Worm (Caenorhabditis elegans): Measurements from ENCODE around the gene Y59H11AM.1.

Gene Y59H11AM.1

DNA sequence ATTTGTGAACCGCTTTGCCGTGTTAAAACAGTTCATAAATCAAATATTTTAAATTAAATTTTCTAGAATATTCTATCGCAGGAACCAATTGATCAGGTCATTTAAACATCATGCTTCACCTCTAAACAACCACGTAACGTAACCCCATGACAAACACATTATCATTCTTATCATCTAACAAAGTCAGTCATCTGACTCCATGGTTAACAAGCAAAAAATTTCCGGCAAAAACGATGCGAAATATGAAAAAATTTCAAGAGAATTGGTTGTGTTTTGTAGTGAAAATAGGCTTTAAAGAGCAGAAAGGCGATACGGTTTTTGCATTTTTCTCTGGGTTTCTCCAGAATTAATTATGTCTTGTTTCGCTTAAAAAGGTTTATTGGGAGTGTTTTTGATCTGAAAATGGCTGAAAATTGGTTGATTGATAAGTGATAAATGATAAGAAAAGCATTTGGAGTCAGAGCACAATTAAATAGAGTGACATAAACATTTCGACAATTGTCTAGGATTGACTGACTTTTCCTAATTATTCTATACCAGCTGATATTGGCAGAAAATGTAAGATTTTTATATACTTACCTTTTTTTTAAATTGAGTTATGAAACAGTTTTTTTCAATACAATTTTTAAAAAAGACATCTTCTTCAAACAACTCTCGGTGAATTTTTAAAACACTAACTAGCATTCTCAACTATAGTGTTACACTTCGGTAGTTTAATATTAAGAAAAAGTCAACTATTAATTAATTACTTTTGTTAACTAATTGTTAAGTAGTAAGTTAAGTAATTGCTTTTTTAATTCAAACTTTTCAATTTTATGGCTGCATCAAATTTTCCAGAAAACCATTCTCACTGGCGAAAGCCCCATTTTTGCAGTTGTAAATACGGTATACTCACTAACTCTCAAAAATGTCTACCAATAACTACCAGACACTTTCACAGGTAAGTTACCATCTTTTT is 14.1 kb downstream of the Y59H11AM.1 start, which contains the start of gene catp-7 (continued):
- no peak for TF ChIP-seq ama-1 (optimal IDR thresholded peaks at IDR 0.05)
- TF ChIP-seq nhr-23 (tag; optimal IDR thresholded peaks at IDR 0.05) = no peak
- TF ChIP-seq C34F6.9 (tag; optimal IDR thresholded peaks at IDR 0.05) = no peak
- TF ChIP-seq peb-1 (tag; optimal IDR thresholded peaks at IDR 0.05) = no peak
- peak; percentile 25 for TF ChIP-seq sma-3 (GFP tag; optimal IDR thresholded peaks at IDR 0.05)
- TF ChIP-seq blmp-1 (tag; optimal IDR thresholded peaks at IDR 0.05; ENCODE audit: insufficient read depth) = no peak
- TF ChIP-seq gmeb-1 (tag; optimal IDR thresholded peaks at IDR 0.05) = peak; percentile 43
- no peak for TF ChIP-seq mab-5 (tag; optimal IDR thresholded peaks at IDR 0.05)
- no peak for TF ChIP-seq nhr-11 (tag; optimal IDR thresholded peaks at IDR 0.05)
- no peak for TF ChIP-seq Y55F3AM.14 (GFP tag; optimal IDR thresholded peaks at IDR 0.05)
- no peak for TF ChIP-seq aly-2 (tag; optimal IDR thresholded peaks at IDR 0.05)
- no peak for TF ChIP-seq lin-11 (tag; optimal IDR thresholded peaks at IDR 0.05)
- no peak for TF ChIP-seq ztf-4 (tag; optimal IDR thresholded peaks at IDR 0.05)
- TF ChIP-seq mbf-1 (tag; optimal IDR thresholded peaks at IDR 0.05) = no peak
- no peak for TF ChIP-seq lin-13 (GFP tag; optimal IDR thresholded peaks at IDR 0.05)

DNA sequence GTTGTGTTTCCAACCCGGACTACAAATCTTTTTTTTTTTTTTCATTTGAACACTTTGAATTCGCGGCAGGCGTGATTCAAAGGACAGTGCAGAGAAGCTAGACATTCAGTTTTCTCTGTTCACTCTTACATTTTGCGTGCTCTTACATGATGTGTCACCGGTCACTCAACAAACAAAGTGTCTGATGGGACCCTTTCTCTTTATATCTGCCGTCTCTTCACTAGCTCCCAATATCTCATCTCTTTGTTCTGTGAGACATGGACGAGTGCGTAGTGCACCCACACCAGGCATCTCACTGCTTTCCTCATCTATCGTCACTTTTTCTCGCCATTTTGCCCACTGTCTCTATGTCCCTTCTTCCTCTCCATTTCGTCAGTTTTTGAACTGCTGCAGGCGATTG is 15.8 kb downstream of the Y59H11AM.1 start:
- TF ChIP-seq lin-13 (GFP tag; optimal IDR thresholded peaks at IDR 0.05) = peak; percentile 22
- TF ChIP-seq nhr-25 (tag; optimal IDR thresholded peaks at IDR 0.05) = no peak
- TF ChIP-seq lin-39 (tag; optimal IDR thresholded peaks at IDR 0.05) = no peak
- TF ChIP-seq fos-1 (tag; optimal IDR thresholded peaks at IDR 0.05) = peak; percentile 55
- no peak for TF ChIP-seq nhr-11 (tag; optimal IDR thresholded peaks at IDR 0.05)
- TF ChIP-seq ama-1 (optimal IDR thresholded peaks at IDR 0.05) = no peak
- TF ChIP-seq aly-2 (tag; optimal IDR thresholded peaks at IDR 0.05) = no peak
- peak; percentile 66 for TF ChIP-seq sem-4 (tag; optimal IDR thresholded peaks at IDR 0.05)
- no peak for TF ChIP-seq ztf-11 (tag; optimal IDR thresholded peaks at IDR 0.05)
- TF ChIP-seq nhr-237 (tag; optimal IDR thresholded peaks at IDR 0.05) = no peak
- TF ChIP-seq egl-27 (tag; optimal IDR thresholded peaks at IDR 0.05) = peak; percentile 58
- peak; percentile 20 to 71 for TF ChIP-seq lsy-2 (tag; optimal IDR thresholded peaks at IDR 0.05)
- TF ChIP-seq gmeb-1 (tag; optimal IDR thresholded peaks at IDR 0.05) = no peak
- TF ChIP-seq ceh-82 (tag; optimal IDR thresholded peaks at IDR 0.05) = peak; percentile 1
- no peak for TF ChIP-seq nhr-10 (tag; optimal IDR thresholded peaks at IDR 0.05)
- TF ChIP-seq zag-1 (tag; optimal IDR thresholded peaks at IDR 0.05) = peak; percentile 70
- peak; percentile 39 for TF ChIP-seq C34F6.9 (tag; optimal IDR thresholded peaks at IDR 0.05)
- TF ChIP-seq nhr-77 (tag; optimal IDR thresholded peaks at IDR 0.05) = no peak
- TF ChIP-seq unc-62 (GFP tag; optimal IDR thresholded peaks at IDR 0.05) = peak; percentile 77
- peak; percentile 43 for TF ChIP-seq nhr-6 (tag; optimal IDR thresholded peaks at IDR 0.05)
- no peak for TF ChIP-seq ztf-1 (GFP tag; conservative IDR thresholded peaks at IDR 0.05)
- no peak for TF ChIP-seq peb-1 (tag; optimal IDR thresholded peaks at IDR 0.05)
- no peak for TF ChIP-seq ZK546.5 (tag; optimal IDR thresholded peaks at IDR 0.05)
- TF ChIP-seq F13H6.1 (tag; optimal IDR thresholded peaks at IDR 0.05) = peak; percentile 95
- no peak for TF ChIP-seq elt-3 (tag; optimal IDR thresholded peaks at IDR 0.05)
- no peak for TF ChIP-seq blmp-1 (tag; optimal IDR thresholded peaks at IDR 0.05; ENCODE audit: insufficient read depth)
- no peak for TF ChIP-seq nhr-23 (tag; optimal IDR thresholded peaks at IDR 0.05)
- no peak for TF ChIP-seq mab-5 (tag; optimal IDR thresholded peaks at IDR 0.05)
- TF ChIP-seq ztf-4 (tag; optimal IDR thresholded peaks at IDR 0.05) = peak; percentile 35
- TF ChIP-seq nhr-12 (tag; optimal IDR thresholded peaks at IDR 0.05) = no peak
- TF ChIP-seq unc-55 (GFP tag; optimal IDR thresholded peaks at IDR 0.05) = peak; percentile 25
- peak; percentile 94 for TF ChIP-seq sma-9 (GFP tag; optimal IDR thresholded peaks at IDR 0.05)
- TF ChIP-seq sma-9 (tag; optimal IDR thresholded peaks at IDR 0.05) = no peak
- peak; percentile 5 for TF ChIP-seq nhr-21 (tag; optimal IDR thresholded peaks at IDR 0.05)
- TF ChIP-seq mdl-1 (tag; optimal IDR thresholded peaks at IDR 0.05) = peak; percentile 19 to 40
- peak; percentile 76 for TF ChIP-seq nhr-129 (tag; optimal IDR thresholded peaks at IDR 0.05)
- peak; percentile 19 for TF ChIP-seq Y55F3AM.14 (GFP tag; optimal IDR thresholded peaks at IDR 0.05)

Measured in whole organism, L2 larva.